Fruit fly (Drosophila melanogaster) whole organism, pupa: ENCODE data around the gene gammaTub23C.

Experiments used
- CG12605 ChIP-seq: fragments of 200-800 bp; sonication (Bioruptor generic); IDR thresholded peaks from 2 replicates; pipeline ENCODE4 v1.3.6; 2022; ENCODE audit warnings: missing biosample characterization, missing genetic modification characterization
- CG14655 ChIP-seq: fragments of 200-800 bp; sonication (Bioruptor generic); optimal IDR thresholded peaks from 3 replicates; lab custom pipeline; 2017; ENCODE audit warnings: mild to moderate bottlenecking, missing biosample characterization, missing genetic modification reagents, missing genetic modification characterization
- CG15710 ChIP-seq: fragments of 200-800 bp; sonication (Bioruptor generic); optimal IDR thresholded peaks from 2 replicates; lab custom pipeline; 2018; ENCODE audit warnings: missing biosample characterization, mild to moderate bottlenecking, missing genetic modification characterization, moderate library complexity
- CG4496 ChIP-seq: fragments of 200-800 bp; sonication (Bioruptor generic); IDR thresholded peaks from 3 replicates; pipeline ENCODE4 v1.3.6; 2022; ENCODE audit warnings: missing biosample characterization, missing genetic modification characterization
- CG8301 ChIP-seq: fragments of 200-800 bp; sonication (Bioruptor generic); optimal IDR thresholded peaks from 2 replicates; lab custom pipeline; 2018; ENCODE audit warnings: missing biosample characterization, mild to moderate bottlenecking, missing genetic modification characterization
- CG9948 ChIP-seq: fragments of 200-800 bp; sonication (Bioruptor generic); optimal IDR thresholded peaks from 2 replicates; lab custom pipeline; 2018; ENCODE audit warnings: missing biosample characterization, mild to moderate bottlenecking, missing genetic modification characterization, moderate library complexity
- D1 ChIP-seq: fragments of 200-800 bp; sonication (Bioruptor generic); optimal IDR thresholded peaks from 2 replicates; lab custom pipeline; 2018; ENCODE audit warnings: missing biosample characterization, mild to moderate bottlenecking, missing genetic modification characterization, moderate library complexity
- EcR ChIP-seq: fragments of 200-800 bp; sonication (Bioruptor generic); optimal IDR thresholded peaks from 3 replicates; lab custom pipeline; 2019; ENCODE audit warnings: missing biosample characterization, missing genetic modification characterization, mild to moderate bottlenecking, moderate library complexity, missing genetic modification reagents
- Snoo ChIP-seq: fragments of 200-800 bp; sonication (Bioruptor generic); optimal IDR thresholded peaks from 3 replicates; lab custom pipeline; 2017; ENCODE audit warnings: missing biosample characterization, mild to moderate bottlenecking, missing genetic modification characterization, inconsistent platforms
- gl ChIP-seq: fragments of 200-800 bp; sonication (Bioruptor generic); optimal IDR thresholded peaks from 2 replicates; lab custom pipeline; 2018; ENCODE audit warnings: missing biosample characterization, mild to moderate bottlenecking, missing genetic modification characterization
- rn ChIP-seq: fragments of 200-800 bp; sonication (Bioruptor generic); IDR thresholded peaks from 2 replicates; pipeline ENCODE4 v1.3.6; 2022; ENCODE audit warnings: missing biosample characterization, missing genetic modification characterization

- TF ChIP-seq CG14655 (GFP tag; lab: Kevin White, UChicago) (no peak), rn (GFP tag; lab: Robert Waterston, UW) (no peak), EcR (GFP tag; lab: Kevin White, UChicago) (no peak), D1 (tag; lab: Kevin White, UChicago) (no peak), gl (tag; lab: Kevin White, UChicago) (no peak), CG9948 (tag; lab: Kevin White, UChicago) (no peak), CG15710 (no peak), CG8301 (no peak), CG12605 (GFP tag; lab: Robert Waterston, UW) (no peak), CG4496 (GFP tag; lab: Robert Waterston, UW) (no peak), Snoo (no peak)
Measured at dm6 chr2L:2986776-2987175, 14.1 kb downstream of the gammaTub23C start.
